Fruit fly (Drosophila melanogaster) whole organism: ENCODE data around the gene ND-23.

ENCODE experiments used
- CG8478 ChIP-seq: fragments of >200 bp; optimal IDR thresholded peaks from 2 replicates; lab custom pipeline; 2018; ENCODE audit warnings: inconsistent platforms
- Dll ChIP-seq: fragments of >200 bp; optimal IDR thresholded peaks from 2 replicates; lab custom pipeline; 2017
- EcR ChIP-seq, 2 experiments: fragments of >200 bp; optimal IDR thresholded peaks; 2 replicates each; lab custom pipeline; 2017; ENCODE audit warnings: missing biosample characterization in 2 of 2, missing genetic modification characterization in 2 of 2, missing genetic modification reagents in 2 of 2
- pan ChIP-seq: fragments of >200 bp; optimal IDR thresholded peaks from 2 replicates; lab custom pipeline; 2017
- psq ChIP-seq: fragments of >200 bp; optimal IDR thresholded peaks from 2 replicates; lab custom pipeline; 2017
- usp ChIP-seq: fragments of >200 bp; optimal IDR thresholded peaks from 2 replicates; lab custom pipeline; 2017; ENCODE audit warnings: missing biosample characterization, missing genetic modification characterization, mixed read lengths

Gene ND-23

dm6 chr3R:15802006-15802405 is 34.9 kb downstream of the ND-23 start, which contains the start of gene CG9593:
TSS of gene CG9593 (plus strand) at chr3R:15802275.
- TF ChIP-seq psq (lab: Kevin White, UChicago) = no peak
- TF ChIP-seq usp (GFP tag; lab: Kevin White, UChicago) = no peak
- TF ChIP-seq EcR (GFP tag; optimal IDR thresholded peaks at IDR 0.05; lab: Kevin White, UChicago) = no peak
- no peak for TF ChIP-seq Dll
- TF ChIP-seq CG8478 (lab: Kevin White, UChicago) = no peak
- TF ChIP-seq pan (lab: Kevin White, UChicago) = no peak

- TF ChIP-seq usp (GFP tag; lab: Kevin White, UChicago) = no peak
- TF ChIP-seq CG8478 (lab: Kevin White, UChicago) = peak; percentile 91
Observed at dm6 chr3R:15794258-15794727, 42.6 kb downstream of the ND-23 start.

dm6 chr3R:15793372-15793802 is 43.5 kb downstream of the ND-23 start, which contains the start of gene nsl1:
TSS of gene nsl1 (plus strand) at chr3R:15793782.
- TF ChIP-seq CG8478 (lab: Kevin White, UChicago) = peak; percentile 75
- TF ChIP-seq EcR (GFP tag; optimal IDR thresholded peaks at IDR 0.05; lab: Kevin White, UChicago) = no peak

- no peak for TF ChIP-seq pan (lab: Kevin White, UChicago)
- no peak for TF ChIP-seq psq (lab: Kevin White, UChicago)
- no peak for TF ChIP-seq usp (GFP tag; lab: Kevin White, UChicago)
- no peak for TF ChIP-seq EcR (GFP tag; optimal IDR thresholded peaks at IDR 0.05; lab: Kevin White, UChicago)
- no peak for TF ChIP-seq CG8478 (lab: Kevin White, UChicago)
- no peak for TF ChIP-seq Dll
Observed at dm6 chr3R:15792427-15792826, 44.5 kb downstream of the ND-23 start, which contains the start of gene Acyp2. TSS of gene Acyp2 (plus strand) at chr3R:15792688.

- TF ChIP-seq EcR (GFP tag; optimal IDR thresholded peaks at IDR 0.05; lab: Kevin White, UChicago) = no peak
Observed at dm6 chr3R:15788221-15788620, 48.7 kb downstream of the ND-23 start, which contains the start of gene Uros2. TSS of gene Uros2 (plus strand) at chr3R:15788521.

dm6 chr3R:15786538-15786937 is 50.4 kb downstream of the ND-23 start, which contains the start of gene CG9590:
TSS of gene CG9590 (plus strand) at chr3R:15786703.
- TF ChIP-seq CG8478 (lab: Kevin White, UChicago) = no peak
- no peak for TF ChIP-seq EcR (GFP tag; optimal IDR thresholded peaks at IDR 0.05; lab: Kevin White, UChicago)
- TF ChIP-seq usp (GFP tag; lab: Kevin White, UChicago) = no peak
- TF ChIP-seq Dll = no peak
- no peak for TF ChIP-seq pan (lab: Kevin White, UChicago)
- no peak for TF ChIP-seq psq (lab: Kevin White, UChicago)
